Worm (Caenorhabditis elegans): ENCODE data around the gene F41H10.12.

DNA sequence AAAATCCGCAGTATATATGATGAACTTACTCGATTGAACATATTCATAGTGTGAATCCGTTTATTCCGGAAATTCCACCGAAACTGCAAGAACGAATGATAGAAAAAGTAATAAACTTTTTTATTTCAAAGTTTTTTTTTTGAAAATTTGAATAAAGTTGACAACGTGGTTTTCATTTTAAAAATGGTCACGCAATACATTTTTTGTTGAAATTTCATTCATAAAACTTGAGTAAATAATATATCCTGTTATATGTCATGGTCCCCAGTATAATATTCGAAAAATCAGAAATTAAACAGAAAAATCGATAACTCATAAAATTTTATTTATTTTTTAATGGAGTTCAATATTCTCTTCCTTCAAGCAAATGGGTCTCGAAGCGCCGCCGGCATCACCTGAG lies 26.0 kb downstream of the F41H10.12 start, which contains the start of gene ZK616.65:
- TF ChIP-seq ZK337.2 (GFP tag; IDR thresholded peaks at IDR 0.05) (no peak), zip-2 (tag; optimal IDR thresholded peaks at IDR 0.05) (no peak), fos-1 (tag; optimal IDR thresholded peaks at IDR 0.05) (no peak), ceh-32 (tag; optimal IDR thresholded peaks at IDR 0.05; ENCODE audit: poor library complexity) (no peak), mep-1 (tag; optimal IDR thresholded peaks at IDR 0.05) (no peak), pha-4 (GFP tag; IDR thresholded peaks at IDR 0.05) (no peak), pha-4 (tag; optimal IDR thresholded peaks at IDR 0.05) (no peak), gei-8 (GFP tag; optimal IDR thresholded peaks at IDR 0.05) (no peak), daf-12 (tag; optimal IDR thresholded peaks at IDR 0.05) (no peak), dve-1 (tag; optimal IDR thresholded peaks at IDR 0.05; ENCODE audit: insufficient read depth) (no peak), ceh-28 (tag; optimal IDR thresholded peaks at IDR 0.05) (no peak), nhr-10 (tag; optimal IDR thresholded peaks at IDR 0.05) (no peak), unc-62 (GFP tag; optimal IDR thresholded peaks at IDR 0.05 in 1 of 2) (no peak), unc-62 (tag; optimal IDR thresholded peaks at IDR 0.05) (no peak), zag-1 (tag; optimal IDR thresholded peaks at IDR 0.05) (no peak)

Measured in whole organism, L4 larva.